Fruit fly (Drosophila melanogaster) whole organism, embryonic: ENCODE data around the gene Srr.

Source experiments
- Asciz ChIP-seq: fragments of 200-800 bp; sonication (Bioruptor generic); optimal IDR thresholded peaks from 2 replicates; lab custom pipeline; 2017; ENCODE audit warnings: missing biosample characterization, mild to moderate bottlenecking, missing genetic modification characterization, missing genetic modification reagents
- BEAF-32 ChIP-seq: fragments of 200-800 bp; sonication (Bioruptor generic); optimal IDR thresholded peaks from 3 replicates; lab custom pipeline; 2017; ENCODE audit warnings: missing biosample characterization, missing genetic modification characterization, mild to moderate bottlenecking, moderate library complexity, missing genetic modification reagents
- CG10274 ChIP-seq: fragments of 200-800 bp; sonication (Bioruptor generic); optimal IDR thresholded peaks from 3 replicates; lab custom pipeline; 2017; ENCODE audit warnings: missing biosample characterization, mild to moderate bottlenecking, missing genetic modification characterization
- CG10431 ChIP-seq: fragments of 200-800 bp; sonication (Bioruptor generic); optimal IDR thresholded peaks from 3 replicates; lab custom pipeline; 2018; ENCODE audit warnings: missing biosample characterization, mild to moderate bottlenecking, missing genetic modification characterization
- CG10654 ChIP-seq: fragments of 200-800 bp; sonication (Bioruptor generic); optimal IDR thresholded peaks from 2 replicates; lab custom pipeline; 2016; ENCODE audit warnings: missing biosample characterization, missing genetic modification characterization
- CG11085 ChIP-seq: fragments of 200-800 bp; sonication (Bioruptor generic); IDR thresholded peaks from 2 replicates; pipeline ENCODE4 v1.3.6; 2022; ENCODE audit warnings: missing biosample characterization, missing genetic modification characterization
- CG11456 ChIP-seq: fragments of 200-800 bp; sonication (Bioruptor generic); IDR thresholded peaks from 3 replicates; pipeline ENCODE4 v1.3.6; 2022; ENCODE audit warnings: missing biosample characterization, missing genetic modification characterization
- CG12769 ChIP-seq: fragments of 200-800 bp; sonication (Bioruptor generic); optimal IDR thresholded peaks from 2 replicates; lab custom pipeline; 2019; ENCODE audit warnings: missing biosample characterization, mild to moderate bottlenecking, missing genetic modification characterization, moderate library complexity
- CG14667 ChIP-seq: fragments of 200-800 bp; sonication (Bioruptor generic); IDR thresholded peaks from 2 replicates; pipeline ENCODE4 v1.3.6; 2022; ENCODE audit warnings: missing biosample characterization, missing genetic modification characterization
- CG15514 ChIP-seq: fragments of 200-800 bp; sonication (Bioruptor generic); optimal IDR thresholded peaks from 3 replicates; lab custom pipeline; 2017; ENCODE audit warnings: missing biosample characterization, missing genetic modification characterization, mild to moderate bottlenecking, moderate library complexity, missing genetic modification reagents
- CG16779 ChIP-seq: fragments of 200-800 bp; sonication (Bioruptor generic); IDR thresholded peaks from 2 replicates; pipeline ENCODE4 v1.3.6; 2022; ENCODE audit warnings: missing biosample characterization, missing genetic modification characterization
- CG18599 ChIP-seq: fragments of 200-800 bp; sonication (Bioruptor generic); optimal IDR thresholded peaks from 3 replicates; lab custom pipeline; 2017; ENCODE audit warnings: missing biosample characterization, missing genetic modification characterization, mild to moderate bottlenecking, moderate library complexity, missing genetic modification reagents
- CG2678 ChIP-seq: fragments of 200-800 bp; sonication (Bioruptor generic); optimal IDR thresholded peaks from 3 replicates; lab custom pipeline; 2019; ENCODE audit warnings: missing biosample characterization, mild to moderate bottlenecking, missing genetic modification characterization, moderate library complexity
- CG32767 ChIP-seq: fragments of 200-800 bp; sonication (Bioruptor generic); IDR thresholded peaks from 2 replicates; pipeline ENCODE4 v1.3.6; 2022; ENCODE audit warnings: missing biosample characterization, missing genetic modification characterization
- CG32772 ChIP-seq: fragments of 200-800 bp; sonication (Bioruptor generic); IDR thresholded peaks from 2 replicates; pipeline ENCODE4 v1.3.6; 2022; ENCODE audit warnings: missing biosample characterization, missing genetic modification characterization
- CG33557 ChIP-seq: fragments of 200-800 bp; sonication (Bioruptor generic); optimal IDR thresholded peaks from 2 replicates; lab custom pipeline; 2019; ENCODE audit warnings: missing biosample characterization, mild to moderate bottlenecking, missing genetic modification characterization, moderate library complexity
- CG8281 ChIP-seq: fragments of 200-800 bp; sonication (Bioruptor generic); optimal IDR thresholded peaks from 2 replicates; lab custom pipeline; 2018; ENCODE audit warnings: missing biosample characterization, mild to moderate bottlenecking, missing genetic modification characterization, moderate library complexity
- CG8944 ChIP-seq: fragments of 200-800 bp; sonication (Bioruptor generic); optimal IDR thresholded peaks from 3 replicates; lab custom pipeline; 2016; ENCODE audit warnings: missing biosample characterization, missing genetic modification characterization
- CG9609 ChIP-seq: fragments of 200-800 bp; sonication (Bioruptor generic); optimal IDR thresholded peaks from 3 replicates; lab custom pipeline; 2016; ENCODE audit warnings: missing biosample characterization, missing genetic modification characterization
- Dfd ChIP-seq, 2 experiments: fragments of >200 bp; optimal IDR thresholded peaks; 2 replicates each; lab custom pipeline; 2017; ENCODE audit warnings: missing biosample characterization in 2 of 2, missing genetic modification characterization in 2 of 2
- Hey ChIP-seq: fragments of 200-800 bp; sonication (Bioruptor generic); optimal IDR thresholded peaks from 3 replicates; lab custom pipeline; 2018; ENCODE audit warnings: missing biosample characterization, mild to moderate bottlenecking, missing genetic modification characterization
- Hr51 ChIP-seq, 2 experiments: fragments of 200-800 bp; sonication (Bioruptor generic); optimal IDR thresholded peaks; 2 replicates in 1 of 2; 3 replicates in 1 of 2; lab custom pipeline; 2016 to 2018; ENCODE audit warnings: missing biosample characterization in 2 of 2, missing genetic modification characterization in 2 of 2, mild to moderate bottlenecking in 1 of 2, moderate library complexity in 1 of 2
- Jarid2 ChIP-seq: fragments of 200-800 bp; sonication (Bioruptor generic); optimal IDR thresholded peaks from 3 replicates; lab custom pipeline; 2017; ENCODE audit warnings: mild to moderate bottlenecking, missing biosample characterization, missing genetic modification reagents, missing genetic modification characterization
- Lim3 ChIP-seq: fragments of 200-800 bp; sonication (Bioruptor generic); IDR thresholded peaks from 2 replicates; pipeline ENCODE4 v1.3.6; 2022; ENCODE audit warnings: missing biosample characterization, missing genetic modification characterization
- MBD-R2 ChIP-seq: fragments of 200-800 bp; sonication (Bioruptor generic); IDR thresholded peaks from 2 replicates; pipeline ENCODE4 v1.3.6; 2022; ENCODE audit warnings: missing biosample characterization, missing genetic modification characterization
- Nf-YC ChIP-seq: fragments of 200-800 bp; optimal IDR thresholded peaks from 3 replicates; lab custom pipeline; 2019; ENCODE audit warnings: missing biosample characterization, mild to moderate bottlenecking, missing genetic modification characterization, moderate library complexity
- Opbp ChIP-seq: fragments of 200-800 bp; sonication (Bioruptor generic); IDR thresholded peaks from 3 replicates; pipeline ENCODE4 v1.3.6; 2022; ENCODE audit warnings: missing biosample characterization, missing genetic modification characterization; ENCODE audit not compliant: partially characterized antibody
- Ravus ChIP-seq: fragments of 200-800 bp; sonication (Bioruptor generic); IDR thresholded peaks from 2 replicates; pipeline ENCODE4 v1.3.6; 2022; ENCODE audit warnings: missing biosample characterization, missing genetic modification characterization
- Rfx ChIP-seq: fragments of 200-800 bp; sonication (Bioruptor generic); IDR thresholded peaks from 2 replicates; pipeline ENCODE4 v1.3.6; 2022; ENCODE audit warnings: missing biosample characterization, missing genetic modification characterization
- ab ChIP-seq: fragments of 200-800 bp; sonication (Bioruptor generic); optimal IDR thresholded peaks from 2 replicates; lab custom pipeline; 2016; ENCODE audit warnings: missing biosample characterization, missing genetic modification characterization
- ato ChIP-seq: fragments of 200-800 bp; sonication (Bioruptor generic); IDR thresholded peaks from 2 replicates; pipeline ENCODE4 v1.3.6; 2022; ENCODE audit warnings: missing biosample characterization, missing genetic modification characterization; ENCODE audit not compliant: partially characterized antibody
- croc ChIP-seq: fragments of 200-800 bp; sonication (Bioruptor generic); conservative IDR thresholded peaks from 3 replicates; pipeline ENCODE4 v1.3.6; 2022; ENCODE audit warnings: missing biosample characterization, missing genetic modification characterization
- cwo ChIP-seq: fragments of 200-800 bp; sonication (Bioruptor generic); optimal IDR thresholded peaks from 3 replicates; lab custom pipeline; 2017; ENCODE audit warnings: missing biosample characterization, missing genetic modification characterization, mild to moderate bottlenecking, moderate library complexity, missing genetic modification reagents
- gro ChIP-seq: fragments of 200-800 bp; sonication (Bioruptor generic); optimal IDR thresholded peaks from 2 replicates; lab custom pipeline; 2016; ENCODE audit warnings: missing biosample characterization, missing genetic modification characterization
- hth ChIP-seq: fragments of >200 bp; optimal IDR thresholded peaks from 2 replicates; lab custom pipeline; 2017; ENCODE audit warnings: inconsistent platforms
- lilli ChIP-seq: fragments of 200-800 bp; sonication (Bioruptor generic); optimal IDR thresholded peaks from 3 replicates; lab custom pipeline; 2016; ENCODE audit warnings: missing biosample characterization, missing genetic modification characterization
- p53 ChIP-seq: fragments of 200-800 bp; sonication (Bioruptor generic); optimal IDR thresholded peaks from 2 replicates; lab custom pipeline; 2016; ENCODE audit warnings: missing biosample characterization, missing genetic modification characterization
- phol ChIP-seq: fragments of 200-800 bp; sonication (Bioruptor generic); optimal IDR thresholded peaks from 3 replicates; lab custom pipeline; 2018; ENCODE audit warnings: missing biosample characterization, mild to moderate bottlenecking, missing genetic modification characterization, moderate library complexity
- ro ChIP-seq: fragments of 200-800 bp; sonication (Bioruptor generic); IDR thresholded peaks from 2 replicates; pipeline ENCODE4 v1.3.6; 2022; ENCODE audit warnings: missing biosample characterization, missing genetic modification characterization
- sd ChIP-seq: fragments of 200-800 bp; sonication (Bioruptor generic); optimal IDR thresholded peaks from 3 replicates; lab custom pipeline; 2018; ENCODE audit warnings: missing biosample characterization, mild to moderate bottlenecking, missing genetic modification characterization, moderate library complexity
- sna ChIP-seq: fragments of 200-800 bp; sonication (Bioruptor generic); IDR thresholded peaks from 2 replicates; pipeline ENCODE4 v1.3.6; 2022; ENCODE audit warnings: missing biosample characterization, missing genetic modification characterization; ENCODE audit not compliant: partially characterized antibody
- stc ChIP-seq: fragments of 200-800 bp; sonication (Bioruptor generic); IDR thresholded peaks from 2 replicates; pipeline ENCODE4 v1.3.6; 2022; ENCODE audit warnings: missing biosample characterization, missing genetic modification characterization
- tap ChIP-seq: fragments of 200-800 bp; optimal IDR thresholded peaks from 3 replicates; lab custom pipeline; 2019; ENCODE audit warnings: missing biosample characterization, mild to moderate bottlenecking, missing genetic modification characterization, moderate library complexity
- tgo ChIP-seq: fragments of 200-800 bp; sonication (Bioruptor generic); IDR thresholded peaks from 3 replicates; pipeline ENCODE4 v1.3.6; 2022; ENCODE audit warnings: missing biosample characterization, missing genetic modification characterization
- tin ChIP-seq: fragments of 200-800 bp; sonication (Bioruptor generic); optimal IDR thresholded peaks from 3 replicates; lab custom pipeline; 2016; ENCODE audit warnings: missing biosample characterization, missing genetic modification characterization
- ttk ChIP-seq: fragments of 200-800 bp; sonication (Bioruptor generic); IDR thresholded peaks from 2 replicates; pipeline ENCODE4 v2.1.2; 2022; ENCODE audit warnings: missing biosample characterization, missing genetic modification characterization
- unc-4 ChIP-seq: fragments of 200-800 bp; sonication (Bioruptor generic); IDR thresholded peaks from 2 replicates; pipeline ENCODE4 v1.3.6; 2022; ENCODE audit warnings: missing biosample characterization, missing genetic modification characterization; ENCODE audit not compliant: partially characterized antibody
- vfl ChIP-seq: fragments of 200-800 bp; sonication (Bioruptor generic); optimal IDR thresholded peaks from 2 replicates; lab custom pipeline; 2016; ENCODE audit warnings: missing biosample characterization, missing genetic modification characterization
- wek ChIP-seq: fragments of 200-800 bp; sonication (Bioruptor generic); optimal IDR thresholded peaks from 3 replicates; lab custom pipeline; 2018; ENCODE audit warnings: missing biosample characterization, mild to moderate bottlenecking, missing genetic modification characterization, moderate library complexity
- zen ChIP-seq: fragments of 200-800 bp; sonication (Bioruptor generic); optimal IDR thresholded peaks from 3 replicates; lab custom pipeline; 2018; ENCODE audit warnings: missing biosample characterization, mild to moderate bottlenecking, missing genetic modification characterization, moderate library complexity

The Srr gene

dm6 chr3R:9393542-9394025 lies 28.4 kb downstream of the Srr start (continued):
- TF ChIP-seq CG14667 (GFP tag; lab: Robert Waterston, UW) (peak; percentile 50; the same call in 1 of the 2 replicates), gro (no peak), CG10274 (GFP tag; lab: Kevin White, UChicago) (peak; percentile 38), wek (peak; percentile 70), CG8944 (peak; percentile 23), CG12769 (tag; lab: Kevin White, UChicago) (peak; percentile 84), Ravus (no peak), Jarid2 (GFP tag; lab: Kevin White, UChicago) (no peak), CG32767 (GFP tag; lab: Robert Waterston, UW) (no peak), tap (tag; lab: Kevin White, UChicago) (peak; percentile 64), croc (GFP tag; lab: Robert Waterston, UW) (peak; percentile 78), cwo (GFP tag; lab: Kevin White, UChicago) (peak; percentile 44), CG2678 (tag; lab: Kevin White, UChicago) (peak; percentile 83), CG11456 (GFP tag; lab: Robert Waterston, UW) (no peak), CG15514 (GFP tag; lab: Kevin White, UChicago) (peak; percentile 48), Asciz (GFP tag; lab: Kevin White, UChicago) (peak; percentile 82), Hey (tag; lab: Kevin White, UChicago) (peak; percentile 48), BEAF-32 (no peak), CG32772 (GFP tag; lab: Robert Waterston, UW) (peak; percentile 49; the same call in 1 of the 2 replicates), CG11085 (GFP tag; lab: Robert Waterston, UW) (no peak), ttk (peak; percentile 54; the same call in 1 of the 2 replicates), CG18599 (GFP tag; lab: Kevin White, UChicago) (peak; percentile 67), stc (peak; percentile 53; the same call in 1 of the 2 replicates), Hr51 (GFP tag; optimal IDR thresholded peaks at IDR 0.05; lab: Kevin White, UChicago) (peak in 1 of 2 experiments; percentile 9), hth (lab: Kevin White, UChicago) (no peak), sna (GFP tag; lab: Robert Waterston, UW) (no peak), ab (GFP tag; lab: Kevin White, UChicago) (no peak), tgo (GFP tag; lab: Robert Waterston, UW) (peak; percentile 61; the same call in 2 of the 3 replicates), CG16779 (0 out of 2 replicates have a peak, but pooled peaks have one; percentile 24), CG9609 (GFP tag; lab: Kevin White, UChicago) (peak; percentile 7), ato (no peak), unc-4 (no peak), ro (GFP tag; lab: Robert Waterston, UW) (no peak), sd (tag; lab: Kevin White, UChicago) (peak; percentile 52), lilli (GFP tag; lab: Kevin White, UChicago) (no peak), CG10654 (GFP tag; lab: Kevin White, UChicago) (peak; percentile 70), MBD-R2 (GFP tag; lab: Robert Waterston, UW) (no peak), vfl (GFP tag; lab: Kevin White, UChicago) (no peak), Rfx (GFP tag; lab: Robert Waterston, UW) (peak; percentile 50; the same call in 1 of the 2 replicates), CG8281 (tag; lab: Kevin White, UChicago) (peak; percentile 43), CG10431 (GFP tag; lab: Kevin White, UChicago) (peak; percentile 61), Nf-YC (tag; lab: Kevin White, UChicago) (no peak), phol (tag; lab: Kevin White, UChicago) (peak; percentile 80), p53 (GFP tag; lab: Kevin White, UChicago) (no peak), Lim3 (GFP tag; lab: Robert Waterston, UW) (no peak), Dfd (GFP tag; optimal IDR thresholded peaks at IDR 0.05; lab: Kevin White, UChicago) (no peak), tin (GFP tag; lab: Kevin White, UChicago) (peak; percentile 64), Opbp (GFP tag; lab: Robert Waterston, UW) (no peak), zen (tag; lab: Kevin White, UChicago) (peak; percentile 50), CG33557 (GFP tag; lab: Kevin White, UChicago) (peak; percentile 93)
